Fruit fly (Drosophila melanogaster) whole organism, wandering third instar larva: ENCODE data around the gene Inx5.

Source experiments
- CG32264 ChIP-seq: fragments of 200-800 bp; sonication (Bioruptor generic); optimal IDR thresholded peaks from 2 replicates; lab custom pipeline; 2016; ENCODE audit warnings: missing biosample characterization, missing genetic modification characterization
- CrebA ChIP-seq: fragments of 200-800 bp; sonication (Bioruptor generic); optimal IDR thresholded peaks from 2 replicates; lab custom pipeline; 2016; ENCODE audit warnings: missing biosample characterization, mild to moderate bottlenecking, missing genetic modification characterization, borderline replicate concordance
- Dfd ChIP-seq: fragments of >200 bp; optimal IDR thresholded peaks from 2 replicates; lab custom pipeline; 2017; ENCODE audit warnings: missing biosample characterization, missing genetic modification characterization
- Dif ChIP-seq: fragments of 200-275, 200-300 bp; sonication (Bioruptor generic); optimal IDR thresholded peaks from 2 replicates; lab custom pipeline; 2018; ENCODE audit warnings: missing biosample characterization, missing genetic modification characterization; ENCODE audit not compliant: partially characterized antibody
- GATAd ChIP-seq: sonication (Bioruptor generic); optimal IDR thresholded peaks from 2 replicates; lab custom pipeline; 2016; ENCODE audit warnings: missing biosample characterization, missing genetic modification characterization
- HLH106 ChIP-seq: fragments of 200-800 bp; optimal IDR thresholded peaks from 3 replicates; lab custom pipeline; 2019; ENCODE audit warnings: missing biosample characterization, mild to moderate bottlenecking, missing genetic modification characterization, moderate library complexity
- Hnf4 ChIP-seq: fragments of 200-800 bp; sonication (Bioruptor generic); optimal IDR thresholded peaks from 2 replicates; lab custom pipeline; 2016; ENCODE audit warnings: missing biosample characterization, mild to moderate bottlenecking, missing genetic modification characterization
- Hr78 ChIP-seq: fragments of >200 bp; optimal IDR thresholded peaks from 2 replicates; lab custom pipeline; 2017; ENCODE audit warnings: missing biosample characterization, missing genetic modification characterization
- Hr83 ChIP-seq: fragments of 200-300 bp; sonication (Bioruptor generic); optimal IDR thresholded peaks from 2 replicates; lab custom pipeline; 2016; ENCODE audit warnings: missing biosample characterization, mild to moderate bottlenecking, missing genetic modification characterization, moderate library complexity; ENCODE audit not compliant: poor library complexity, severe bottlenecking
- Jra ChIP-seq: sonication (Bioruptor generic); optimal IDR thresholded peaks from 2 replicates; lab custom pipeline; 2016; ENCODE audit warnings: missing biosample characterization, missing genetic modification characterization
- Mio ChIP-seq: sonication (Bioruptor generic); optimal IDR thresholded peaks from 2 replicates; lab custom pipeline; 2016; ENCODE audit warnings: missing biosample characterization, missing genetic modification characterization
- Myc ChIP-seq: fragments of >200 bp; optimal IDR thresholded peaks from 2 replicates; lab custom pipeline; 2017
- Rel ChIP-seq, 2 experiments: fragments of 200-800 bp; sonication (Bioruptor generic) in 1 of 2; optimal IDR thresholded peaks; 2 replicates in 1 of 2; 3 replicates in 1 of 2; lab custom pipeline; 2016 to 2019; ENCODE audit warnings: mild to moderate bottlenecking in 2 of 2, missing biosample characterization in 2 of 2, missing genetic modification characterization in 2 of 2, moderate library complexity in 1 of 2
- Vsx2 ChIP-seq: fragments of 200-300, 225-300 bp; sonication (Bioruptor generic); optimal IDR thresholded peaks from 2 replicates; lab custom pipeline; 2018; ENCODE audit warnings: missing biosample characterization, missing genetic modification characterization; ENCODE audit not compliant: partially characterized antibody
- br ChIP-seq: fragments of 200-800 bp; sonication (Bioruptor generic); optimal IDR thresholded peaks from 2 replicates; lab custom pipeline; 2016; ENCODE audit warnings: missing biosample characterization, missing genetic modification characterization
- dl ChIP-seq, 2 experiments: fragments of 175-275, 200-275 bp in 1 of 2; fragments of 200-275 bp in 1 of 2; sonication (Bioruptor generic); optimal IDR thresholded peaks; lab custom pipeline; 2018; ENCODE audit warnings: mild to moderate bottlenecking in 2 of 2, missing biosample characterization in 2 of 2, missing genetic modification characterization in 2 of 2, moderate library complexity in 2 of 2; ENCODE audit not compliant: partially characterized antibody in 2 of 2, insufficient read depth in 1 of 2
- dmrt93B ChIP-seq: fragments of 200-800 bp; sonication (Bioruptor generic); optimal IDR thresholded peaks from 2 replicates; lab custom pipeline; 2018; ENCODE audit warnings: missing biosample characterization, mild to moderate bottlenecking, missing genetic modification characterization
- dsf ChIP-seq: sonication (Bioruptor generic); optimal IDR thresholded peaks from 2 replicates; lab custom pipeline; 2016; ENCODE audit warnings: missing biosample characterization, missing genetic modification characterization, borderline replicate concordance
- ey ChIP-seq: fragments of 200-800 bp; sonication (Bioruptor generic); optimal IDR thresholded peaks from 2 replicates; lab custom pipeline; 2016; ENCODE audit warnings: missing biosample characterization, missing genetic modification characterization
- foxo ChIP-seq, 2 experiments: fragments of 200-800 bp; sonication (Bioruptor generic); optimal IDR thresholded peaks; 2 replicates in 1 of 2; 3 replicates in 1 of 2; lab custom pipeline; 2016 to 2017; ENCODE audit warnings: missing biosample characterization in 2 of 2, missing genetic modification characterization in 2 of 2
- fru ChIP-seq: fragments of 200-800 bp; sonication (Bioruptor generic); optimal IDR thresholded peaks from 3 replicates; lab custom pipeline; 2016; ENCODE audit warnings: missing biosample characterization, mild to moderate bottlenecking, missing genetic modification characterization
- h ChIP-seq: fragments of 200-800 bp; sonication (Bioruptor generic); optimal IDR thresholded peaks from 3 replicates; lab custom pipeline; 2016; ENCODE audit warnings: missing biosample characterization, mild to moderate bottlenecking, missing genetic modification characterization
- lola ChIP-seq: fragments of >200 bp; optimal IDR thresholded peaks from 2 replicates; lab custom pipeline; 2017; ENCODE audit warnings: missing biosample characterization, missing genetic modification characterization
- pan ChIP-seq: fragments of >200 bp; optimal IDR thresholded peaks from 2 replicates; lab custom pipeline; 2017
- psq ChIP-seq: fragments of 200-800 bp; sonication (Bioruptor generic); optimal IDR thresholded peaks from 3 replicates; lab custom pipeline; 2017; ENCODE audit warnings: missing biosample characterization, mild to moderate bottlenecking, missing genetic modification characterization, moderate library complexity
- rgr ChIP-seq: fragments of 200-800 bp; sonication (Bioruptor generic); optimal IDR thresholded peaks from 3 replicates; lab custom pipeline; 2016; ENCODE audit warnings: missing biosample characterization, mild to moderate bottlenecking, missing genetic modification characterization
- sage ChIP-seq: fragments of 200-800 bp; sonication (Bioruptor generic); optimal IDR thresholded peaks from 2 replicates; lab custom pipeline; 2016; ENCODE audit warnings: missing biosample characterization, mild to moderate bottlenecking, missing genetic modification characterization
- sv ChIP-seq: fragments of 200-800 bp; sonication (Bioruptor generic); optimal IDR thresholded peaks from 3 replicates; lab custom pipeline; 2016; ENCODE audit warnings: missing biosample characterization, missing genetic modification characterization
- tai ChIP-seq: sonication (Bioruptor generic); optimal IDR thresholded peaks from 2 replicates; lab custom pipeline; 2016; ENCODE audit warnings: missing biosample characterization, missing genetic modification characterization
- woc ChIP-seq: sonication (Bioruptor generic); optimal IDR thresholded peaks from 2 replicates; lab custom pipeline; 2016; ENCODE audit warnings: missing biosample characterization, mild to moderate bottlenecking, missing genetic modification characterization

The Inx5 gene

DNA sequence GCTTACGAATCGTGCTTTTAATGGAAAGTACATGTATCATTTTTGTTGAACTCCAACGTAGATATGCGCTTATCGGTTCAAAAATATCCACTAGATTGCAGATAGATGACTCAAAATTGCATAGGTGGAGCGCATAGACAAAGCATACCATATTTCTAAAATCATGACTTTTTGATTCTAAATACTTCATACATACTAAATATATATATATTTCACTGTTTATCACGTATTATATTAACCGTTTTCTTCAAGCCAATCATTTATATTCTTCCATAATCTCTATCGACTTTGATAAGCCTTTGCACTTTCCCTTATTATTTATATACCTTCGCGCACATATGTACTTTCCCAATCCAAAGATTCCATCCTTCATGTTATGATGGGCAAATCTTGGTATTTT is 41.3 kb upstream of the Inx5 start, which contains the start of gene CG14195:
CG14195 (minus strand) TSS at position 101 of the 400 bp plus-strand sequence.
- TF ChIP-seq br, result no peak
- TF ChIP-seq CrebA (GFP tag; lab: Kevin White, UChicago), result no peak
- TF ChIP-seq pan (lab: Kevin White, UChicago), result no peak
- TF ChIP-seq tai (GFP tag; lab: Kevin White, UChicago), result no peak
- no peak for TF ChIP-seq ey
- TF ChIP-seq woc (GFP tag; lab: Kevin White, UChicago), result no peak
- TF ChIP-seq Hr83 (GFP tag; lab: Kevin White, UChicago), result no peak
- TF ChIP-seq CG32264 (GFP tag; lab: Kevin White, UChicago), result no peak
- TF ChIP-seq Myc (lab: Kevin White, UChicago), result no peak
- no peak for TF ChIP-seq sv
- TF ChIP-seq Hnf4 (GFP tag; lab: Kevin White, UChicago), result no peak
- TF ChIP-seq rgr (GFP tag; lab: Kevin White, UChicago), result no peak
- TF ChIP-seq psq (GFP tag; lab: Kevin White, UChicago), result no peak

DNA sequence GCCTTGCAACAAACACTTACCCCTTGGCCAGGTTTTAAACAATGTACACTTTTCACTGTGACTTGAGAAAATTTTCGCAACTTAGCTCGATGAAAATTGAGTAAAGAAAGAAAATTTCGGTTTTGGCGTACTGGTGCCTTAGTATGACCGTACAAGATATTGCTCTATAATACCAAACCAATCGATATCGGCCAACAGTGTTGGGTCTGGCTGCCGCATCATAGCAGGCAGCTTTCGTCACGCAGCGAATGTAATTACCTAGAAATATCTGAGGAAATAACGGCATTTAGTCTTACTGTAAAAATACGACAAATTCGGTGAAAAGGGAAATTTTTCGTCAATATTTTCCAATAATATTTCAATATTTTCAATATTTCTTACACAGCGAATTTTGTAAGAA is 37.3 kb upstream of the Inx5 start, which contains the start of gene Ulp1:
Ulp1 (minus strand) TSS at position 174 of the 400 bp plus-strand sequence.
- no peak for TF ChIP-seq dsf
- peak; percentile 52 for TF ChIP-seq Hr83 (GFP tag; lab: Kevin White, UChicago)
- peak; percentile 89 for TF ChIP-seq Dif
- peak; percentile 24 for TF ChIP-seq Myc (lab: Kevin White, UChicago)
- TF ChIP-seq HLH106 (tag; lab: Kevin White, UChicago), result peak; percentile 13
- TF ChIP-seq Vsx2 (GFP tag; lab: Kevin White, UChicago), result peak; percentile 93
- TF ChIP-seq sv, result no peak
- no peak for TF ChIP-seq dl (GFP tag; optimal IDR thresholded peaks at IDR 0.05; lab: Kevin White, UChicago; ENCODE audit: insufficient read depth in 1 of 2, partially characterized antibody in 2 of 2)

DNA sequence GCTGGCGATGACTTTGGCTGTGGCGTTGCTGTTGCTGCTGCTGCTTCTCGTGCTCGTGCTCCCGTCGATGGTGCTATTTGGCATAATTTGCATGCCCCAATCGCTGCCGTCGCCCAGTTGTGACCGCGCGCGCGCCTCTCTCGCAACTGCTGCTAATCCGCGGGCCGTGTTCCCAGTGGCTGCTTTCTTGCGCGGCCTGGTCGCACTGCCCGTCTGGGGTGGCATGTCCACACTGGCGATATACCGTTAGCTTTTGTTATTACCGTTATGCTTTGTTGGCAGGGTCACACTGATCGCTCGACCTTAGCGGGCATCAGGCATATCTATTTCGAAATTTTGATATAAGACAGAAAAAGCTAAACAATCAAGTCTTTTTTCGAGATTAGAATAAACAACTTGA is 30.9 kb upstream of the Inx5 start, which contains the start of gene CG7990:
CG7990 (minus strand) TSS at position 350 of the 400 bp plus-strand sequence.
- TF ChIP-seq fru, result no peak
- no peak for TF ChIP-seq Jra
- TF ChIP-seq, all 38 proteins: peak for 0

DNA sequence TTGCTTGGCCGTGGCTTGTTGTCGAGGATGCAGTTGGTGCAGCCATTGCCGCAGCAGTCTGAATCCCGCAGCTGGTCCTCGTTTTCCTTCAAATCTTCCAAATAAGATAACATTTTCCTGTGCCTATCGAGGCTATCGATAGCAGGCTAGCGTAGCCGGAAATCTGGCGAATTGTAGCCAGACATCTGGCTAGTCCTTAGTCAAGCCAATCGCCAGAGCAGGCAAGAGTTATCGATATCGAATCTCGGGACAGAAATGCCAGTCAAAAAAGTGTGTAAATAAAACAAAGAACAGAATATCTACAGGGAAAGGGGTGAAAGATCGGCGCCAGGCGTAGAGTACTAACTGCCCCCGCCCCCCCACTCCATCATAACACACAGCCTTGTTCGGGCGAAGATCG is 22.7 kb upstream of the Inx5 start, which contains the start of the genes CG7914 and CG14194:
CG7914 (minus strand) TSS at position 113 of the 400 bp plus-strand sequence.
CG14194 (plus strand) TSS at position 220 of the 400 bp plus-strand sequence.
- peak; percentile 69 for TF ChIP-seq Myc (lab: Kevin White, UChicago)
- no peak for TF ChIP-seq woc (GFP tag; lab: Kevin White, UChicago)
- peak; percentile 12 for TF ChIP-seq HLH106 (tag; lab: Kevin White, UChicago)

DNA sequence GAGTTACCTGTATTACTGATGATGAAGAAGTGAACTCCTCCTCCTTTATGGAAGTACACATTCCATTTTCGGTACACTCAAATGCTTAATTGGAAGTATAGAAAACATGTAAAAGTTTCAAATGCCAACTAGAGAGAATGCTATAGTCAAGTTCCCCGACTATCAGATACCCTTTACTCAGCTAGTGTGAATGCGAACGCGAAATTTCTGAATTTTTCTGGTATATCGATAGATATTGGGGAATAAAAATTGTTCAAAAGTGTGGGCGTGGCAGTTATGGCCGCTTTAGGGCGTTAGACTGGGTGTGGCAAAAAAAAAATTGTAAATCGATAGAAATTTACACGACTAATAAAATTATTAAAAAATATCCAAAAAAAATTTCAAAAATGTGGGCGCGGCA is 20.9 kb upstream of the Inx5 start:
- no peak for TF ChIP-seq sv
- TF ChIP-seq psq (GFP tag; lab: Kevin White, UChicago), result no peak
- no peak for TF ChIP-seq ey
- TF ChIP-seq Dfd (GFP tag; lab: Kevin White, UChicago), result peak; percentile 7
- no peak for TF ChIP-seq h (GFP tag; lab: Kevin White, UChicago)
- no peak for TF ChIP-seq Hr78 (GFP tag; lab: Kevin White, UChicago)

DNA sequence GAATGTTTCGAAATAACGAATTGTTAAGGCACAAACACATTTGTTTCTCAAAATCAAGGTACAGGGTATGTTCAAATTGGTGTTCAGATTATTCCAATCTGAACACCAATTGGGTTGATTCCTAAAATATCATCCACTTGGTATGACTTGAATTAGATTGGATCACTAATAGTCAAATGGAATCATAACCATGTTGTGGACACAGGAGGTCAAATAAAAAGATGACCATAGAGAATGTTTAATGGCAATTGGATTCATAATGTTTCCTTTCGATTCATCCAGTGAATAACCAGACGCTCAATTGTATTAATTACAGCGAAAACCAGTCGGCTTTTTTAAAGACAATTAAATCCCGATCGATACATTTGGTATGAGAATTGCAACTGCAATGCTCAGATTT is 20.4 kb upstream of the Inx5 start:
- TF ChIP-seq pan (lab: Kevin White, UChicago) (no peak), HLH106 (tag; lab: Kevin White, UChicago) (no peak), lola (GFP tag; lab: Kevin White, UChicago) (no peak), h (GFP tag; lab: Kevin White, UChicago) (no peak), CG32264 (GFP tag; lab: Kevin White, UChicago) (no peak), Hnf4 (GFP tag; lab: Kevin White, UChicago) (no peak), CrebA (GFP tag; lab: Kevin White, UChicago) (no peak), sage (GFP tag; lab: Kevin White, UChicago) (no peak), foxo (GFP tag; optimal IDR thresholded peaks at IDR 0.05; lab: Kevin White, UChicago) (no peak)
- TF ChIP-seq, all 38 proteins: peak for 0

DNA sequence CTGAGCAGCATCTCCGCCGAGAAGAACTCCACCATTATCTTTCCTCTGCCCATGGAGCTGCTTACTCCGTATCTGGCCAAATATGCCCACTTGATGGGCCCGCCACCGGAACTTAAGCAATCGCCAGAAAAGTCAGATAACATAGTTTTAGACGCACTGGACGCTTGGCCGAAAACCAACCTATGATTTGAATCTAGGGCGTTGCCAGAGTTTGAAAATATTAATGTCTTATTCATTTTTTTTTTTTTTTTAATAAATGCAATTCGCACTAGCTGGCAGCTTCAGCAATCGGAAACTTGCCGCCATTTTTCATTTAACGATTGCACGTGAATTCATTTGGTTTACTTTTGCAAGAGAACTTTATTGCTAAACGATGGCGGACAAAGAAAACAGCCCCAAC is 19.2 kb upstream of the Inx5 start, which contains the start of gene HP1D3csd:
HP1D3csd (plus strand) TSS at position 312 of the 400 bp plus-strand sequence.
- TF ChIP-seq Rel (GFP tag; optimal IDR thresholded peaks at IDR 0.05; lab: Kevin White, UChicago) (no peak), Rel (tag; optimal IDR thresholded peaks at IDR 0.05; lab: Kevin White, UChicago) (no peak), CrebA (GFP tag; lab: Kevin White, UChicago) (no peak), Hr78 (GFP tag; lab: Kevin White, UChicago) (no peak), rgr (GFP tag; lab: Kevin White, UChicago) (no peak), pan (lab: Kevin White, UChicago) (no peak), Dif (no peak), Mio (no peak), GATAd (GFP tag; lab: Kevin White, UChicago) (no peak), dmrt93B (no peak), woc (GFP tag; lab: Kevin White, UChicago) (no peak), dl (GFP tag; optimal IDR thresholded peaks at IDR 0.05; lab: Kevin White, UChicago; ENCODE audit: insufficient read depth in 1 of 2, partially characterized antibody in 2 of 2) (no peak), Jra (no peak)
